Fruit fly (Drosophila melanogaster) whole organism, pupa: ENCODE data around the gene CG14915.
A peak's percentile ranks its signal among the peaks of the same experiment; 100 is the strongest.

Experiments used
- CG10348 ChIP-seq: fragments of 200-800 bp; sonication (Bioruptor generic); IDR thresholded peaks from 2 replicates; pipeline ENCODE4 v1.3.6; 2022; ENCODE audit warnings: missing biosample characterization, missing genetic modification characterization
- CG12605 ChIP-seq: fragments of 200-800 bp; sonication (Bioruptor generic); IDR thresholded peaks from 2 replicates; pipeline ENCODE4 v1.3.6; 2022; ENCODE audit warnings: missing biosample characterization, missing genetic modification characterization
- CG13204 ChIP-seq: fragments of 200-800 bp; sonication (Bioruptor generic); optimal IDR thresholded peaks from 2 replicates; lab custom pipeline; 2018; ENCODE audit warnings: missing biosample characterization, mild to moderate bottlenecking, missing genetic modification characterization, moderate library complexity
- CG14655 ChIP-seq: fragments of 200-800 bp; sonication (Bioruptor generic); optimal IDR thresholded peaks from 3 replicates; lab custom pipeline; 2017; ENCODE audit warnings: mild to moderate bottlenecking, missing biosample characterization, missing genetic modification reagents, missing genetic modification characterization
- CG15710 ChIP-seq: fragments of 200-800 bp; sonication (Bioruptor generic); optimal IDR thresholded peaks from 2 replicates; lab custom pipeline; 2018; ENCODE audit warnings: missing biosample characterization, mild to moderate bottlenecking, missing genetic modification characterization, moderate library complexity
- CG17806 ChIP-seq: fragments of 200-800 bp; sonication (Bioruptor generic); optimal IDR thresholded peaks from 2 replicates; lab custom pipeline; 2018; ENCODE audit warnings: missing biosample characterization, mild to moderate bottlenecking, missing genetic modification characterization, moderate library complexity
- CG32121 ChIP-seq: fragments of 200-800 bp; sonication (Bioruptor generic); IDR thresholded peaks from 2 replicates; pipeline ENCODE4 v1.3.6; 2022; ENCODE audit warnings: missing biosample characterization, missing genetic modification characterization
- CG34367 ChIP-seq: fragments of 200-800 bp; sonication (Bioruptor generic); optimal IDR thresholded peaks from 2 replicates; lab custom pipeline; 2018; ENCODE audit warnings: missing biosample characterization, mild to moderate bottlenecking, missing genetic modification characterization
- CG4496 ChIP-seq: fragments of 200-800 bp; sonication (Bioruptor generic); IDR thresholded peaks from 3 replicates; pipeline ENCODE4 v1.3.6; 2022; ENCODE audit warnings: missing biosample characterization, missing genetic modification characterization
- CG8159 ChIP-seq: fragments of 200-800 bp; sonication (Bioruptor generic); optimal IDR thresholded peaks from 3 replicates; lab custom pipeline; 2018; ENCODE audit warnings: missing biosample characterization, mild to moderate bottlenecking, missing genetic modification characterization, moderate library complexity
- CG8301 ChIP-seq: fragments of 200-800 bp; sonication (Bioruptor generic); optimal IDR thresholded peaks from 2 replicates; lab custom pipeline; 2018; ENCODE audit warnings: missing biosample characterization, mild to moderate bottlenecking, missing genetic modification characterization
- CG9948 ChIP-seq: fragments of 200-800 bp; sonication (Bioruptor generic); optimal IDR thresholded peaks from 2 replicates; lab custom pipeline; 2018; ENCODE audit warnings: missing biosample characterization, mild to moderate bottlenecking, missing genetic modification characterization, moderate library complexity
- D1 ChIP-seq: fragments of 200-800 bp; sonication (Bioruptor generic); optimal IDR thresholded peaks from 2 replicates; lab custom pipeline; 2018; ENCODE audit warnings: missing biosample characterization, mild to moderate bottlenecking, missing genetic modification characterization, moderate library complexity
- EcR ChIP-seq: fragments of 200-800 bp; sonication (Bioruptor generic); optimal IDR thresholded peaks from 3 replicates; lab custom pipeline; 2019; ENCODE audit warnings: missing biosample characterization, missing genetic modification characterization, mild to moderate bottlenecking, moderate library complexity, missing genetic modification reagents
- Ets98B ChIP-seq: fragments of 200-800 bp; sonication (Bioruptor generic); IDR thresholded peaks from 2 replicates; pipeline ENCODE4 v1.3.6; 2022; ENCODE audit warnings: missing biosample characterization, missing genetic modification characterization
- Pif1A ChIP-seq: fragments of 200-800 bp; sonication (Bioruptor generic); optimal IDR thresholded peaks from 3 replicates; lab custom pipeline; 2016; ENCODE audit warnings: missing biosample characterization, missing genetic modification characterization
- Pif1B ChIP-seq: fragments of 200-800 bp; sonication (Bioruptor generic); optimal IDR thresholded peaks from 3 replicates; lab custom pipeline; 2016; ENCODE audit warnings: missing biosample characterization, missing genetic modification characterization
- Snoo ChIP-seq: fragments of 200-800 bp; sonication (Bioruptor generic); optimal IDR thresholded peaks from 3 replicates; lab custom pipeline; 2017; ENCODE audit warnings: missing biosample characterization, mild to moderate bottlenecking, missing genetic modification characterization, inconsistent platforms
- fd96Ca ChIP-seq: fragments of 200-800 bp; sonication (Bioruptor generic); IDR thresholded peaks from 3 replicates; pipeline ENCODE4 v1.3.6; 2022; ENCODE audit warnings: missing biosample characterization, missing genetic modification characterization
- gl ChIP-seq: fragments of 200-800 bp; sonication (Bioruptor generic); optimal IDR thresholded peaks from 2 replicates; lab custom pipeline; 2018; ENCODE audit warnings: missing biosample characterization, mild to moderate bottlenecking, missing genetic modification characterization
- rn ChIP-seq: fragments of 200-800 bp; sonication (Bioruptor generic); IDR thresholded peaks from 2 replicates; pipeline ENCODE4 v1.3.6; 2022; ENCODE audit warnings: missing biosample characterization, missing genetic modification characterization

Gene CG14915

DNA sequence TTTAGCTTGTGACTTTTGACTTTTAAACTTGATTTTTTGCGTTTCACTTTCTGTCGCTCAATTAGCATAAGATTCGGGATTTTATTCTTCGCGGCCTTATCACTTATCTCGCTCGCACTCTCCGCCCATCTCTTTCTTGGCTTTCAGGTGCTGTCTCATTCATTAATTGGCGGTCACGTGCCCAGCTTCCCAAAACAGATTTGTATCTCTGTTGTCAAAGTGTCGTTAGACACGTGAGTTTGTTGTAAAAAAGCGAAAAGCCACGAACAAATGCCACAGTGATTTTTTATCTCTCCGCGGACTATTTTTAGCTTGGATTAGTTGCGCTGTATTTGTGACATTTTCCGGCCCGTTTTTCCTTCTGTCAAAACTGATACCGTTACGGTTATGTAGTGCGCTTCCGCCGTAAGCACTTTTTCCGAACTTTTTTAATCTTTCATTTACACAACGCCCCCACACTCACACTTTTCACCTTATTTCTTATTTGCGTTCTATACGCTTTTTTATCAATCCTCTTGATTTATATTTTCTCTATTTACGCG lies 14.0 kb upstream of the CG14915 start:
- no peak for TF ChIP-seq Pif1A (GFP tag; lab: Kevin White, UChicago)
- TF ChIP-seq CG32121 (GFP tag; lab: Robert Waterston, UW), result no peak
- no peak for TF ChIP-seq CG15710 (tag; lab: Kevin White, UChicago)
- TF ChIP-seq CG8159 (tag; lab: Kevin White, UChicago), result no peak
- no peak for TF ChIP-seq CG14655
- no peak for TF ChIP-seq fd96Ca
- TF ChIP-seq CG12605 (GFP tag; lab: Robert Waterston, UW), result no peak
- TF ChIP-seq CG17806 (tag; lab: Kevin White, UChicago), result no peak
- no peak for TF ChIP-seq CG13204 (GFP tag; lab: Kevin White, UChicago)
- no peak for TF ChIP-seq CG9948 (tag; lab: Kevin White, UChicago)
- no peak for TF ChIP-seq CG4496
- TF ChIP-seq rn (GFP tag; lab: Robert Waterston, UW), result no peak
- no peak for TF ChIP-seq gl (tag; lab: Kevin White, UChicago)
- no peak for TF ChIP-seq CG34367
- TF ChIP-seq D1 (tag; lab: Kevin White, UChicago), result no peak
- no peak for TF ChIP-seq CG8301 (tag; lab: Kevin White, UChicago)
- TF ChIP-seq EcR (GFP tag; lab: Kevin White, UChicago), result no peak
- TF ChIP-seq Pif1B (GFP tag; lab: Kevin White, UChicago), result no peak
- no peak for TF ChIP-seq Ets98B (GFP tag; lab: Robert Waterston, UW)
- TF ChIP-seq Snoo (tag; lab: Kevin White, UChicago), result no peak

DNA sequence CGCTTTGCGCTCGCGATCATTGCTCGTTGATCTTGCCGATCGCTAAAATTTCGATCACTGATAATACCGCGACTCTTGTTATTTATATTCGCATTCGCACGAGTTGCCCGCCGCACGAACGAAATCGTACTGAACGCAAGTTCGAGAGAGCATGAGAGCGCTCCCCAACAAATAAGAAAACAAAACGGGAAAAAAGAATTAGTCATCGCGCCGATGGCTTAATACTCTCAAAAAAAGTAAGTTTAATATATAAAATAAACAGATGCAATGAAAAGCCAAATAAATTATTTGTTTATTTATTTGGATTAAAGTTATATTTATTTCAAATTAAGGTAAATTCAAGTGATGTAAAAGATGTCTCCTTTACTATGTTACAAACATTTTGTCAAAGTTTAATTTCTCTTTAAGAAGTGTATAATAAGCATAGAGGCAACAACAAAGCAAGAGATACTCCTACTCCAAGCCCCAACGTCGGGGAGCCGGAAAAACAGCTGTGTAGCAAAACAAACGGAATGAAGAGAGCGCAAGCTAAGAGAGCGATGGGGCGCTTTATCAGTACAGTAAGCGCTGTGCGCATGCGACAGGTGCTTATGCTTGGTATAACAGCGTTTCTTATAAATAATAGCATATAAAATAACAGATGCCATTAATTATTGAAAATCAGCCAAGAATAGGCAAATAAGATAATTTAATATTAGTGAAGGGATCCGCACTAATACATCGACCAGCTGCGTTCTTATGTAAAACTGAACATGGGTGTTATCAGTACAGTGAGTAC lies 13.3 kb upstream of the CG14915 start:
- no peak for TF ChIP-seq CG10348 (GFP tag; lab: Robert Waterston, UW)
- TF ChIP-seq Pif1A (GFP tag; lab: Kevin White, UChicago), result peak; percentile 77
- peak; percentile 60 for TF ChIP-seq CG17806 (tag; lab: Kevin White, UChicago)
- TF ChIP-seq EcR (GFP tag; lab: Kevin White, UChicago), result peak; percentile 37
- peak; percentile 76; the same call in 2 of the 3 replicates for TF ChIP-seq CG4496
- TF ChIP-seq Pif1B (GFP tag; lab: Kevin White, UChicago), result peak; percentile 71
- peak; percentile 41 for TF ChIP-seq CG12605 (GFP tag; lab: Robert Waterston, UW)
- TF ChIP-seq CG14655, result peak; percentile 78
- peak; percentile 86 for TF ChIP-seq CG8159 (tag; lab: Kevin White, UChicago)
- TF ChIP-seq CG13204 (GFP tag; lab: Kevin White, UChicago), result peak; percentile 20
- TF ChIP-seq CG32121 (GFP tag; lab: Robert Waterston, UW), result peak; percentile 60
- peak; percentile 50 for TF ChIP-seq CG8301 (tag; lab: Kevin White, UChicago)
- peak; percentile 30 for TF ChIP-seq gl (tag; lab: Kevin White, UChicago)
- 0 out of 2 replicates have a peak, but pooled peaks have one; percentile 17 for TF ChIP-seq rn (GFP tag; lab: Robert Waterston, UW)
- peak; percentile 62 for TF ChIP-seq CG9948 (tag; lab: Kevin White, UChicago)
- peak; percentile 22 for TF ChIP-seq CG34367
- TF ChIP-seq Snoo (tag; lab: Kevin White, UChicago), result peak; percentile 85
- peak; percentile 71 for TF ChIP-seq fd96Ca
- peak; percentile 32; the same call in 1 of the 2 replicates for TF ChIP-seq Ets98B (GFP tag; lab: Robert Waterston, UW)
- TF ChIP-seq CG15710 (tag; lab: Kevin White, UChicago), result peak; percentile 58
- TF ChIP-seq D1 (tag; lab: Kevin White, UChicago), result peak; percentile 84

DNA sequence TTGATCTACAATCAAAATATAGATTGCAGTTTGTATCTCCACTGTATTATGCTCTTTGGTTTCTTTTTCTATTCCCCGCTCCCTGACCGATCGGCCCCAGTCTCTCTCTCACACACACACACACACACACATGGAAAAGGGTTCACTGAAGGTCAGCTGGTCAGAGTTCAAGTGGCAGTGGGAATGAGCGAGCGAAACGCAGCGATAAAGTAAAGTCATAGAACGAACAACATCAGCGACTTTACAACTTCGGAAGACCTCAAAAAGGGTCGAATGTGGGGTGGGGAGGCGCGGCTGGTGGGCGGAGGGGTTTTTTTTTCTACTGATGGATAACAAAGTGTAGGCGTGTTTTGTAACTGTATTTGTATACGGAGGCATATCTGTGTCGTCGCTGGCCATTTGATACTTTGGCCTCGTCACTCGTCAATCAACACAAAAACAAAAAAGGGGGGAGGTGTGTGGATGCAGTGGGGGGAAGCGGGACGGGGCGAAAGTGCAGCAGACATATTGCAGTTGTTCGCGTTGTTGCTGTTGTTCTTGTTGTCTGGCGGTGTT lies 12.6 kb upstream of the CG14915 start:
- TF ChIP-seq gl (tag; lab: Kevin White, UChicago) (no peak), CG32121 (GFP tag; lab: Robert Waterston, UW) (no peak), fd96Ca (0 out of 3 replicates have a peak, but pooled peaks have one; percentile 3), CG4496 (0 out of 3 replicates have a peak, but pooled peaks have one; percentile 24), EcR (GFP tag; lab: Kevin White, UChicago) (no peak), CG9948 (tag; lab: Kevin White, UChicago) (no peak), CG14655 (no peak), CG17806 (tag; lab: Kevin White, UChicago) (no peak), Ets98B (GFP tag; lab: Robert Waterston, UW) (peak; percentile 17; the same call in 1 of the 2 replicates), CG13204 (GFP tag; lab: Kevin White, UChicago) (no peak), rn (GFP tag; lab: Robert Waterston, UW) (no peak), CG10348 (GFP tag; lab: Robert Waterston, UW) (no peak), Snoo (tag; lab: Kevin White, UChicago) (no peak), CG15710 (tag; lab: Kevin White, UChicago) (no peak), CG8301 (tag; lab: Kevin White, UChicago) (no peak), Pif1B (GFP tag; lab: Kevin White, UChicago) (no peak), CG34367 (no peak), CG8159 (tag; lab: Kevin White, UChicago) (no peak), CG12605 (GFP tag; lab: Robert Waterston, UW) (no peak), D1 (tag; lab: Kevin White, UChicago) (no peak)

DNA sequence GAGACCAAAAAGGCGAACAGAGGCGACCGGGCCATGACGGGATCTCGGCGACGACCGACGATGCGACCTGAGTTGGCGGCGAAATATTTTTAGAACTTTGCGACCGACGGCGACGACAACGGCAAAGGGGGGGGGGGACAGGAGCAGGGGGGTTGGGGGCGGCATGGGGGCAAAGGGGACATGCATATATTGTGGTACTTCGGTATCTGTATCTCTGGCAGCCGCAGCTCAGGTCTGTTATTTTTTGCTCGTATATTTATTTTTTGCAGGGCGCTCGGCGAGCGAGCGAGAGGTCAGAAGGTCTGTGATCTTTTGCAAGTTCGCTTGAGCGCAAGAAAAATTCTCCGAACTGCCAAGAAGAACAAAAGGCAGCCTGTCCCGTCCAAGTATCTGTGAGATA lies 11.6 kb upstream of the CG14915 start:
- TF ChIP-seq CG15710 (tag; lab: Kevin White, UChicago) (no peak), D1 (tag; lab: Kevin White, UChicago) (no peak), CG9948 (tag; lab: Kevin White, UChicago) (no peak), CG34367 (no peak), EcR (GFP tag; lab: Kevin White, UChicago) (peak; percentile 90), CG10348 (GFP tag; lab: Robert Waterston, UW) (no peak), CG13204 (GFP tag; lab: Kevin White, UChicago) (peak; percentile 85)
